Worm (Caenorhabditis elegans): ENCODE data around the gene nhr-195.
A peak's percentile ranks its signal among the peaks of the same experiment; 100 is the strongest.

The nhr-195 gene

ce11 chrV:8983604-8984003 lies 11.4 kb upstream of the nhr-195 start, which contains the start of gene str-86:
TSS of gene str-86 (minus strand) at chrV:8983704.
- no peak for TF ChIP-seq ceh-16 (tag; optimal IDR thresholded peaks at IDR 0.05)
- no peak for TF ChIP-seq R02D3.7 (tag; optimal IDR thresholded peaks at IDR 0.05)
- TF ChIP-seq elt-1 (tag; optimal IDR thresholded peaks at IDR 0.05), result no peak
- TF ChIP-seq ceh-9 (tag; optimal IDR thresholded peaks at IDR 0.05), result no peak
- no peak for TF ChIP-seq ceh-82 (tag; optimal IDR thresholded peaks at IDR 0.05)
- no peak for TF ChIP-seq lin-39 (tag; optimal IDR thresholded peaks at IDR 0.05)
- no peak for TF ChIP-seq nhr-25 (tag; optimal IDR thresholded peaks at IDR 0.05)
- no peak for TF ChIP-seq nhr-76 (tag; optimal IDR thresholded peaks at IDR 0.05)
- no peak for TF ChIP-seq nhr-23 (tag; optimal IDR thresholded peaks at IDR 0.05)
- no peak for TF ChIP-seq mdl-1 (tag; optimal IDR thresholded peaks at IDR 0.05)
- TF ChIP-seq fkh-10 (GFP tag; optimal IDR thresholded peaks at IDR 0.05), result no peak
- TF ChIP-seq ceh-28 (tag; optimal IDR thresholded peaks at IDR 0.05), result no peak
- no peak for TF ChIP-seq skn-1 (tag; optimal IDR thresholded peaks at IDR 0.05)
- no peak for TF ChIP-seq fkh-2 (tag; optimal IDR thresholded peaks at IDR 0.05)
- no peak for TF ChIP-seq sea-2 (GFP tag; optimal IDR thresholded peaks at IDR 0.05)
- no peak for TF ChIP-seq unc-62 (GFP tag; optimal IDR thresholded peaks at IDR 0.05)
- TF ChIP-seq elt-3 (tag; optimal IDR thresholded peaks at IDR 0.05), result no peak
- TF ChIP-seq nhr-237 (tag; optimal IDR thresholded peaks at IDR 0.05), result no peak
- no peak for TF ChIP-seq eor-1 (tag; optimal IDR thresholded peaks at IDR 0.05)

- no peak for TF ChIP-seq fkh-10 (GFP tag; optimal IDR thresholded peaks at IDR 0.05)
- TF ChIP-seq daf-12 (tag; optimal IDR thresholded peaks at IDR 0.05), result no peak
- no peak for TF ChIP-seq nhr-12 (tag; optimal IDR thresholded peaks at IDR 0.05)
- no peak for TF ChIP-seq ztf-11 (tag; optimal IDR thresholded peaks at IDR 0.05)
- no peak for TF ChIP-seq nhr-76 (tag; optimal IDR thresholded peaks at IDR 0.05)
- TF ChIP-seq tbx-2 (tag; optimal IDR thresholded peaks at IDR 0.05), result no peak
- TF ChIP-seq sea-2 (GFP tag; optimal IDR thresholded peaks at IDR 0.05), result no peak
- no peak for TF ChIP-seq ceh-28 (tag; optimal IDR thresholded peaks at IDR 0.05)
- no peak for TF ChIP-seq ceh-82 (tag; optimal IDR thresholded peaks at IDR 0.05)
- no peak for TF ChIP-seq ceh-16 (tag; optimal IDR thresholded peaks at IDR 0.05)
- no peak for TF ChIP-seq zag-1 (tag; optimal IDR thresholded peaks at IDR 0.05)
- TF ChIP-seq jun-1 (tag; optimal IDR thresholded peaks at IDR 0.05), result no peak
- no peak for TF ChIP-seq aly-2 (tag; optimal IDR thresholded peaks at IDR 0.05)
- no peak for TF ChIP-seq eor-1 (tag; optimal IDR thresholded peaks at IDR 0.05)
Observed at ce11 chrV:8980845-8981244, 8.7 kb upstream of the nhr-195 start, which contains the start of gene str-84. TSS of gene str-84 (minus strand) at chrV:8980945.

- peak; percentile 55 for TF ChIP-seq pqm-1 (tag; optimal IDR thresholded peaks at IDR 0.05)
- TF ChIP-seq nhr-77 (tag; optimal IDR thresholded peaks at IDR 0.05), result no peak
- peak; percentile 4 for TF ChIP-seq elt-2 (tag; optimal IDR thresholded peaks at IDR 0.05)
Observed at ce11 chrV:8977895-8978294, 5.7 kb upstream of the nhr-195 start.

DNA sequence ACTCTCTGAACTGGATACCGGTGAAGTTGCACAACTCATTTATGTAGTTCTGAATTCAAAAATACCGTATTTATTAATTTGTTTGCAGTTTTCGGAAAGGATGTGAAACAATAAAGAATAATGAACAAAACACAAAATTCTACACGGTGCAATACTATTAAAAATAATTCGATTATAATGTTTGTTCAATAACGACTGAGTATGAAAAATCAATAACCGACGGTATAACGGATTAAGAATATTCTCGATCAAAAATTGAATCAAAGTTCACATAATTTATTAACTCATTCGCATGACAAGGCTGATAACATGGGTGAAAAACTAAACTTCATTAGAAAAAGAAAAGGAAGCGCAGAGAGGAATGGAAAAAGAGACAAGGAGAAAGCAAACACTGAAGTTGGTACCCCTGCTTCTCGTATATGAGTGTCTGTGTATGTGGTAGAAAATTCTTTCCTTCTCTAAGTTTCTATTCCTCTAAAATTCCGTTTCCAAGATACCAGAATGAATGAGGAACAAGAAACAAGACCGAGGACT lies 2.8 kb upstream of the nhr-195 start, which contains the start of gene nhr-143:
nhr-143 (minus strand) TSS at position 51 of the 534 bp plus-strand sequence.
- TF ChIP-seq fkh-2 (tag; optimal IDR thresholded peaks at IDR 0.05), result no peak
- no peak for TF ChIP-seq R02D3.7 (tag; optimal IDR thresholded peaks at IDR 0.05)
- peak; percentile 56 for TF ChIP-seq pqm-1 (tag; optimal IDR thresholded peaks at IDR 0.05)
- TF ChIP-seq nhr-77 (tag; optimal IDR thresholded peaks at IDR 0.05), result no peak
- TF ChIP-seq nhr-23 (tag; optimal IDR thresholded peaks at IDR 0.05), result no peak
- no peak for TF ChIP-seq nhr-76 (tag; optimal IDR thresholded peaks at IDR 0.05)
- peak; percentile 11 for TF ChIP-seq ceh-28 (tag; optimal IDR thresholded peaks at IDR 0.05)
- TF ChIP-seq elt-2 (tag; optimal IDR thresholded peaks at IDR 0.05), result peak; percentile 55
- TF ChIP-seq ztf-11 (tag; optimal IDR thresholded peaks at IDR 0.05), result no peak
- no peak for TF ChIP-seq fkh-10 (GFP tag; optimal IDR thresholded peaks at IDR 0.05)
- no peak for TF ChIP-seq elt-3 (tag; optimal IDR thresholded peaks at IDR 0.05)
- TF ChIP-seq nhr-25 (tag; optimal IDR thresholded peaks at IDR 0.05), result peak; percentile 31
- no peak for TF ChIP-seq nhr-11 (tag; optimal IDR thresholded peaks at IDR 0.05)
- no peak for TF ChIP-seq ZK546.5 (tag; optimal IDR thresholded peaks at IDR 0.05)
- TF ChIP-seq mdl-1 (tag; optimal IDR thresholded peaks at IDR 0.05), result no peak
- TF ChIP-seq zag-1 (tag; optimal IDR thresholded peaks at IDR 0.05), result no peak
- TF ChIP-seq ama-1 (optimal IDR thresholded peaks at IDR 0.05), result no peak
- TF ChIP-seq lin-15B (tag; optimal IDR thresholded peaks at IDR 0.05), result no peak
- no peak for TF ChIP-seq nhr-12 (tag; optimal IDR thresholded peaks at IDR 0.05)
- TF ChIP-seq tbx-2 (tag; optimal IDR thresholded peaks at IDR 0.05), result no peak
- TF ChIP-seq nfya-1 (tag; optimal IDR thresholded peaks at IDR 0.05; ENCODE audit: insufficient read depth), result no peak
- TF ChIP-seq jun-1 (tag; optimal IDR thresholded peaks at IDR 0.05), result no peak
- no peak for TF ChIP-seq lsy-12 (tag; optimal IDR thresholded peaks at IDR 0.05)
- no peak for TF ChIP-seq nhr-28 (tag; optimal IDR thresholded peaks at IDR 0.05)
- no peak for TF ChIP-seq ztf-4 (tag; optimal IDR thresholded peaks at IDR 0.05)
- TF ChIP-seq egl-5 (tag; optimal IDR thresholded peaks at IDR 0.05), result no peak
- no peak for TF ChIP-seq skn-1 (tag; optimal IDR thresholded peaks at IDR 0.05)
- TF ChIP-seq ceh-16 (tag; optimal IDR thresholded peaks at IDR 0.05), result no peak
- peak; percentile 20 for TF ChIP-seq pha-4 (tag; optimal IDR thresholded peaks at IDR 0.05)

All from whole organism, L3 larva.